Fruit fly (Drosophila melanogaster) whole organism, larva: ENCODE measurements around the gene Tbc1d8-9.

Source experiments
- noc ChIP-seq: fragments of 200-800 bp; sonication (Bioruptor generic); optimal IDR thresholded peaks from 3 replicates; lab custom pipeline; 2019; ENCODE audit warnings: missing biosample characterization, mild to moderate bottlenecking, missing genetic modification characterization, moderate library complexity

Gene Tbc1d8-9

dm6 chr3L:21348983-21349432 is 5.5 kb upstream of the Tbc1d8-9 start, which contains the start of gene ebd2:
Gene ebd2 (minus strand): TSS chr3L:21349288.
- no peak for TF ChIP-seq noc (tag; lab: Kevin White, UChicago)

DNA sequence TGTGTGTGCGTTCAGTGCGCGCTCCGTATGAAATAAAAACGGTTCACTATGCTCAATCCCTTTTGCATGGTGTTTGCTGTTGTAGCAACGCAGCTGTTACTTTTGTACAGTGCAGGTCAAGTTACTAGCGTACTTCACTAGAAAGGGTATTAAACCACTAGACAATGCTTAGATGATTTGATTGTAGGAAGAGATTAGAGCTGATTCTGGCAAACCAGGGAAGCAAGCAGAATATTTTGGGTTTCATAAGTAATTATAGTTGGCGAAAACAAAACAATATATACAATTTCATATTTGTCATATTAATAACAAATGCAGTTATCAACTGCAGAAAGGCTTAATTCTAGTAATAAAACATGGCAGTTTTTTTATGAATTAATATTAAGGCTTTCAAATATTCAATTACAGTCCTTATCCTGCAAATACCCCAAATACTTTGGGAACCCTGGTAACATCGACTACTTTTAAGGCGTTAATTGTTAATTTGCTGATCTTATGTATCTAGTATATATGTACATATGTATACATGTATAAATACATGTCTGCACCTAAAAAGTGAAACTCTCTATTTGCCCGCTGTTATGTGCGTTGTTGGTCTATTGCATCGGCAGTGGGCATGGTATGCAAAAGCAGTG is 3.8 kb upstream of the Tbc1d8-9 start:
- no peak for TF ChIP-seq noc (tag; lab: Kevin White, UChicago)

DNA sequence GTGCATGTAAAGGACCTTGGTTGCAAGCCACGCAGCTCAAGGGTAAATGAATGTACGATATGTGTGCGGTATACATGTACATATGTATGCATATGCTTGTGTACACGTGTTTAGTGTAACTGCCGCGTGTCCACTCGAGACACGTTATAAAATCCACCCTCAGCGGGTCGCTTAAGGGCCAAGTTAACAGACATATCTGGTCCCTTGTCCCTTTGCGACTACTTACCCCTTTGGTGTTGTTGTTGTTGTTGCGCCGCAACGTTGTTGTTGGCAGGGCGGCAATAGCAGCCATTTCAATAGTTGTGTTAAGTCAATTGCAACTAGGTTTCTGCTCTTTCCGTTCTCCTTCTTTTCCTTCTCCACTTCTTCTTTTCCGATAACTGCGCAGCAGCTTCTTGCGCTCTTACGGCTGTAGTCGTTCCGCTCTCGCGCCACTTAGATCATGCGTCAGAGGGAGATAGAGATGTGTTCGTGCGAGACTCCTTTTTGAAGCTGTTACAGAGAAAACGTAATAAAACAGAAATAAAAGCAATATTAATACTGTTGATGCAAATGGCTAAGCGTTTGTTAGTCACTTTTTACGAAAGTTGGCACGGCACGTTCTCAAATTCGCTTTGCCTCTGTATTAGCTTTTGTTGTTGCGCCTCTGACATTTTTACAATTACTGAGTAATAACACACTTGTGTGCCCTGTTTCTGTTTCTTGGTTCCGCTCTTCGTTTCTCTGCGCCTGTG is 3.1 kb upstream of the Tbc1d8-9 start:
- no peak for TF ChIP-seq noc (tag; lab: Kevin White, UChicago)

- TF ChIP-seq noc (tag; lab: Kevin White, UChicago), result no peak
These were observed 924 bp downstream of the Tbc1d8-9 start for dm6 chr3L:21342592-21342991.

dm6 chr3L:21334999-21335631 is 8.4 kb downstream of the Tbc1d8-9 start, which contains the start of gene Tsr1:
Gene Tsr1 (plus strand): TSS chr3L:21335215.
- no peak for TF ChIP-seq noc (tag; lab: Kevin White, UChicago)

- TF ChIP-seq noc (tag; lab: Kevin White, UChicago), result no peak
These were observed 18.8 kb downstream of the Tbc1d8-9 start for dm6 chr3L:21324724-21325123.

- no peak for TF ChIP-seq noc (tag; lab: Kevin White, UChicago)
These were observed 21.6 kb downstream of the Tbc1d8-9 start for dm6 chr3L:21321807-21322503.

dm6 chr3L:21319957-21320356 is 23.6 kb downstream of the Tbc1d8-9 start:
- TF ChIP-seq noc (tag; lab: Kevin White, UChicago), result no peak

DNA sequence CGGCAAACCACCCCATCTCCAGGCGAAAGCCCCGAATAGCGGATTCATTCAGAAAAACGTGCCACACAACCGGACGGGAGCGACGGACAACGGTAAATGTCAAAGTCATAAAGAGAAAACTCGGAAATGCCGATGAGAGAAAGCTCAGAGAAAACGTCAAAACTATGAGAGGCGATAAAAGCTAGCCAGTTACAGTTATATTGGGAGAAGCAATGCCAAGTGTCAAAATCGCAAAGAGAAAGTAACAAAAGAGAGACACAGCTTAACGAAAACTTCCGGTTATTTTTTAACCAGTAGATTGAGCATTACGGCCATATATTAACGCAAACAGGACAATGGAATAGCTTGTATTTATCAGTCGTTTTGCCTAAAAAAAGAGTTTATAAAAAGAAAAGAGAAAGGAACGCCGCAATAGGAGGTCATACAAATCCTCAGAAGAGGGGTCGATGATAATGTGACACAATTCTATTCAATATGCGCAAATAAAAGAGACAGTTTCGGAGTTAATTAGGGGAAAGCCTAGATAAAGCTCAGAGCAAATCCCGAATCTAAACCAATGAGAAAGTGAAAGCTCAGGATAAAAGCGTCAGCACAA is 24.1 kb downstream of the Tbc1d8-9 start:
- no peak for TF ChIP-seq noc (tag; lab: Kevin White, UChicago)

DNA sequence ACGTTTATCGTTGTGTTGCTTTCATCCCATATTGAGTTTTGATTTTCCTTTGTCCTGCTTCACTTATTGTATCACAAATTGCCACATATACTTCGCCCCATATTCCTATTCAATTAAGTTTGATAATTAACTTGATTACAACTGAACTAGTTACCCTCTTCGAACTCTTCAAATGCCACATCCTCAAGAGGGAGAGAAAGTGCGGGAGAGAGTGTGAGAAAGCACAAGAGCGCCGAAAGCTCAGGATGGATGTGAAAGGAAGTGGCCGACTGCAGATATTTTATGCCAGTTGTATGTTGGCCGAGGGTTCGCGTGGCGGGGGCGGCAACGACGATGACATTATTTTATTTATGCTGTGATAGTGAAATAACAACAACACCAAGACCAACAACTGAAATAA is 25.0 kb downstream of the Tbc1d8-9 start, which contains the start of gene Rab26:
TSS of gene Rab26 (plus strand) at position 301 of the 400 bp plus-strand sequence.
- TF ChIP-seq noc (tag; lab: Kevin White, UChicago), result no peak

dm6 chr3L:21317416-21318259 is 25.9 kb downstream of the Tbc1d8-9 start, which contains the start of gene Pc:
Gene Pc (minus strand): TSS chr3L:21318020.
- no peak for TF ChIP-seq noc (tag; lab: Kevin White, UChicago)

- peak; percentile 100 for TF ChIP-seq noc (tag; lab: Kevin White, UChicago)
These were observed 39.1 kb downstream of the Tbc1d8-9 start, which contains the start of the genes CG11309 and CG7632 for dm6 chr3L:21304400-21304799. Gene CG11309 (minus strand): TSS chr3L:21304658. Gene CG7632 (plus strand): TSS chr3L:21304697.

- TF ChIP-seq noc (tag; lab: Kevin White, UChicago), result no peak
These were observed 39.9 kb downstream of the Tbc1d8-9 start for dm6 chr3L:21303659-21304058.

dm6 chr3L:21302493-21302892 is 41.0 kb downstream of the Tbc1d8-9 start:
- TF ChIP-seq noc (tag; lab: Kevin White, UChicago), result no peak
